Worm (Caenorhabditis elegans): ENCODE measurements around the gene JC8.4.

JC8.4 gene

ce11 chrIV:13240078-13240841 lies 3.2 kb upstream of the JC8.4 start, which contains the start of gene rpl-12 (continued):
- TF ChIP-seq nhr-28 (tag; optimal IDR thresholded peaks at IDR 0.05) (peak; percentile 36), C16A3.4 (tag; optimal IDR thresholded peaks at IDR 0.05) (peak; percentile 99), lsy-2 (tag; optimal IDR thresholded peaks at IDR 0.05) (peak; percentile 98), ztf-4 (tag; optimal IDR thresholded peaks at IDR 0.05) (peak; percentile 98), xbp-1 (tag; optimal IDR thresholded peaks at IDR 0.05) (peak; percentile 99), unc-86 (tag; optimal IDR thresholded peaks at IDR 0.05) (peak; percentile 99), swsn-7 (tag; optimal IDR thresholded peaks at IDR 0.05) (peak; percentile 99), hlh-17 (GFP tag; optimal IDR thresholded peaks at IDR 0.05; ENCODE audit: borderline replicate concordance) (no peak)

DNA sequence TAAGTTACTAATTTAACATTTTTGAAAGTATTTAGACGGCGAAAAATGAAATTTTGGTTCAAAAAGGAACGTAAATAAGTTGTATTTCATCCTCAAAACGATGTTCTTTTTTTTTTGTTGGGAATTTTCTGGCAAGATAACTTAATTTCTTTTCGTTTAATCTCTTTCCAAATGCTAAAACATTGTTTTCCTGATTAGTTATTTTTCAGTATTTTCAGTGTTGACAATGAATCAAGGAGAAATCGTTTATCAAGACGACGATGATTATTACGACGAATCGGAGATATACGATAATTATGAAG lies 2.7 kb upstream of the JC8.4 start, which contains the start of gene lin-54:
lin-54 (plus strand) TSS at position 203 of the 302 bp plus-strand sequence.
- TF ChIP-seq dpl-1 (GFP tag; optimal IDR thresholded peaks at IDR 0.05) (no peak), ceh-90 (tag; optimal IDR thresholded peaks at IDR 0.05) (no peak), dsc-1 (tag; optimal IDR thresholded peaks at IDR 0.05) (no peak), nhr-20 (tag; optimal IDR thresholded peaks at IDR 0.05) (no peak), rnt-1 (tag; optimal IDR thresholded peaks at IDR 0.05) (no peak), lir-3 (tag; optimal IDR thresholded peaks at IDR 0.05; ENCODE audit: poor library complexity) (no peak), unc-86 (tag; optimal IDR thresholded peaks at IDR 0.05) (no peak)

- no peak for TF ChIP-seq mab-9 (GFP tag; IDR thresholded peaks at IDR 0.05)
- no peak for TF ChIP-seq nhr-11 (tag; optimal IDR thresholded peaks at IDR 0.05)
- no peak for TF ChIP-seq pqm-1 (tag; optimal IDR thresholded peaks at IDR 0.05)
- TF ChIP-seq mep-1 (tag; optimal IDR thresholded peaks at IDR 0.05) = no peak
- no peak for TF ChIP-seq skn-1 (tag; optimal IDR thresholded peaks at IDR 0.05)
- no peak for TF ChIP-seq dpl-1 (GFP tag; optimal IDR thresholded peaks at IDR 0.05)
- no peak for TF ChIP-seq nhr-84 (tag; optimal IDR thresholded peaks at IDR 0.05)
- TF ChIP-seq ceh-8 (GFP tag; optimal IDR thresholded peaks at IDR 0.05) = no peak
- TF ChIP-seq nhr-47 (tag; optimal IDR thresholded peaks at IDR 0.05) = no peak
- TF ChIP-seq sptf-1 (tag; optimal IDR thresholded peaks at IDR 0.05) = no peak
- TF ChIP-seq lsy-2 (tag; optimal IDR thresholded peaks at IDR 0.05) = no peak
- TF ChIP-seq tbx-2 (tag; optimal IDR thresholded peaks at IDR 0.05) = no peak
- TF ChIP-seq ceh-63 (GFP tag; optimal IDR thresholded peaks at IDR 0.05) = no peak
These were observed 2.1 kb upstream of the JC8.4 start for ce11 chrIV:13241340-13241739.

DNA sequence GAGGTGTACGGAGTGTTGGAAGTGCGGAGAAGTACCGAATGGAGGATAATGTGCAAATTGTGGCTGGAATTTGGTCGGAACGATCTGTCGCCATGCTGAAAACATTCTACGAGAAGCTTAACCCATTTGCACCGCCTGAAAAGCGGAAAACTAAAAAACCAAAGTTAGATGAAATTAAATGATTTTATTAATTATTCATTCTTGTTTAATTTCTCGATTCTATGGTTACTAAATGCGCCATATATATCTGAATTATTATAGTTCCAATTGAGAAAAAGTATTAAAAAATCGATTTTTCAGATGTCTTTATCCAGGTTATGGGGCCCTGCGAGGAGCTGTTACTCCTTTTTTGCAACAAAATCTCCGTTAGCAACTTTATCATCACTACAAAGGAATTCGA lies 549 bp downstream of the JC8.4 start, which contains the start of gene cox-11:
cox-11 (plus strand) TSS at position 301 of the 400 bp plus-strand sequence.
- no peak for TF ChIP-seq skn-1 (tag; optimal IDR thresholded peaks at IDR 0.05)
- TF ChIP-seq rnt-1 (tag; optimal IDR thresholded peaks at IDR 0.05) = no peak
- no peak for TF ChIP-seq mef-2 (tag; optimal IDR thresholded peaks at IDR 0.05)
- TF ChIP-seq nhr-76 (tag; optimal IDR thresholded peaks at IDR 0.05) = no peak
- TF ChIP-seq fos-1 (tag; optimal IDR thresholded peaks at IDR 0.05) = no peak
- TF ChIP-seq lin-14 (GFP tag; optimal IDR thresholded peaks at IDR 0.05) = no peak
- no peak for TF ChIP-seq nhr-237 (tag; optimal IDR thresholded peaks at IDR 0.05)
- no peak for TF ChIP-seq tlp-1 (tag; optimal IDR thresholded peaks at IDR 0.05)
- no peak for TF ChIP-seq nhr-85 (tag)

DNA sequence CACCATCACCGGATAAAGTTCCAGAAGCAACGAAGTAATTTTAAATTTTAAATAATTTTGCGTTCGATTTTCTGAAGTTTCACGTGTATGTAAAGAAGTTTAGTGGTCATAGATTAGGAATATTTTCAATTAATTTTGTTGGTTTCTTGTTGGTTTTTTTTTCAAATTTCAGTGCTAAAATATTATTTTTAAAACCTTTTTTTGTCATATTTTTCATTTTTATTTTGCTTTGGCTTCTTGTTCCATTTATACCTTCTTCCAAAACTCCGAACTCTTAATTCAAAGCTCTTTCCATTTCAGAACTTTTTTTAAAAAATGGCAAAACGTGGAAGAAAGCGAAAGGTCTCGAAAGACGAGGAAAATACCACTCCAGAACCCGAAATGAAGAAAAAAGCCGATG lies 3.5 kb downstream of the JC8.4 start, which contains the start of gene JC8.7:
JC8.7 (plus strand) TSS at position 301 of the 400 bp plus-strand sequence.
- TF ChIP-seq nhr-90 (tag; optimal IDR thresholded peaks at IDR 0.05; ENCODE audit: poor library complexity) = no peak
- no peak for TF ChIP-seq zag-1 (tag; optimal IDR thresholded peaks at IDR 0.05)

All from whole organism, L1 larva.